Worm (Caenorhabditis elegans): ENCODE measurements around the gene Y37H2A.18.

DNA sequence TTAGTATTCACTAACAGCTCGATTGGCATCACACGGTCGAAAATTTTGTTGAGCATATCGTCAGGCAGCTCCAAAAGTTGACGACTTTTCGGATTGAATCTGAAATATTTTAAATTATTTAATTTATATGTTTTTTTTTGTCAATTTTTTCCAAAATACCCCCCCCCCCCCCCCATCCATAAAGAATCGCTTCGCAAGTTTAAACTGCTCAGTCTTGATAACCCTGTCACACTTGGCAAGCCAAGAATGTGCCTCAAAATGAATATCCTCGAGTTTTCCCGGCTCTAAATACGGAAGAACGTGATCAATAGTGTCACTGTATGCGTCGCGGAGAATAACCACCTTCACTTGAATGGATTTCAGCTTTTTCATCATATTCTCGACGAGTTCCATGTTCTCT lies at the start of gene Y37H2A.18:
- TF ChIP-seq sea-2 (GFP tag; IDR thresholded peaks at IDR 0.05) = no peak
- TF ChIP-seq F22D6.2 (tag; optimal IDR thresholded peaks at IDR 0.05) = no peak
- TF ChIP-seq attf-5 (GFP tag; optimal IDR thresholded peaks at IDR 0.05) = no peak
- no peak for TF ChIP-seq unc-62 (GFP tag; optimal IDR thresholded peaks at IDR 0.05)
- no peak for TF ChIP-seq egrh-3 (GFP tag; IDR thresholded peaks at IDR 0.05)
- no peak for TF ChIP-seq nfya-2 (GFP tag; IDR thresholded peaks at IDR 0.05)
- TF ChIP-seq Y53G8AR.9 (GFP tag; conservative IDR thresholded peaks at IDR 0.05) = no peak
- no peak for TF ChIP-seq nhr-90 (tag; optimal IDR thresholded peaks at IDR 0.05)
- no peak for TF ChIP-seq mel-28 (tag; optimal IDR thresholded peaks at IDR 0.05; ENCODE audit: borderline replicate concordance)

All from whole organism, young adult.